Worm (Caenorhabditis elegans) whole organism, L1 larva: Measurements from ENCODE around the gene lap-1.

ENCODE experiments used
- C04F5.9 ChIP-seq: sonication (generic microtip); optimal IDR thresholded peaks from 2 replicates; lab custom pipeline; 2016; ENCODE audit warnings: missing genetic modification characterization, missing compliant biosample characterization
- C16A3.4 ChIP-seq: fragments of 150-350 bp; optimal IDR thresholded peaks from 2 replicates; lab custom pipeline; 2014; ENCODE audit warnings: missing biosample characterization, missing genetic modification characterization
- C34B4.2 ChIP-seq: sonication (generic microtip); optimal IDR thresholded peaks from 2 replicates; lab custom pipeline; 2017; ENCODE audit warnings: mild to moderate bottlenecking, missing genetic modification characterization, missing compliant biosample characterization
- F16B12.6 ChIP-seq: fragments of 150-350 bp; optimal IDR thresholded peaks from 2 replicates; lab custom pipeline; 2014; ENCODE audit warnings: missing biosample characterization, missing genetic modification characterization
- aly-2 ChIP-seq: fragments of 150-350 bp; optimal IDR thresholded peaks from 2 replicates; lab custom pipeline; 2014; ENCODE audit warnings: missing biosample characterization, missing genetic modification characterization
- ama-1 ChIP-seq: fragments of 150-350 bp; optimal IDR thresholded peaks from 2 replicates; lab custom pipeline; 2014
- blmp-1 ChIP-seq: fragments of 150-350 bp; optimal IDR thresholded peaks from 2 replicates; lab custom pipeline; 2014; ENCODE audit warnings: missing biosample characterization, missing genetic modification characterization
- ceh-63 ChIP-seq: fragments of 200-800 bp; sonication (Bioruptor generic); optimal IDR thresholded peaks from 2 replicates; lab custom pipeline; 2018; ENCODE audit warnings: mild to moderate bottlenecking, missing genetic modification characterization, missing compliant biosample characterization
- ceh-8 ChIP-seq: fragments of 200-800 bp; sonication (Bioruptor generic); optimal IDR thresholded peaks from 2 replicates; lab custom pipeline; 2018; ENCODE audit warnings: mild to moderate bottlenecking, missing genetic modification characterization, moderate library complexity, missing compliant biosample characterization
- ceh-82 ChIP-seq, 3 experiments: fragments of 150-350 bp in 1 of 3; sonication (generic microtip) in 2 of 3; optimal IDR thresholded peaks; 2 replicates each; lab custom pipeline; 2014 to 2017; ENCODE audit warnings: missing biosample characterization in 3 of 3, missing genetic modification characterization in 3 of 3
- ceh-88 ChIP-seq: fragments of 200-800 bp; sonication (Bioruptor generic); IDR thresholded peaks from 2 replicates; pipeline ENCODE4 v1.3.6; 2022; ENCODE audit warnings: missing genetic modification characterization, missing compliant biosample characterization
- dsc-1 ChIP-seq: sonication (generic microtip); optimal IDR thresholded peaks from 2 replicates; lab custom pipeline; 2016; ENCODE audit warnings: mild to moderate bottlenecking, missing genetic modification characterization, missing compliant biosample characterization
- efl-1 ChIP-seq, 4 experiments: fragments of 150-350 bp; optimal IDR thresholded peaks in 3 of 4; peaks in 1 of 4; 1 replicate in 1 of 4; 2 replicates in 3 of 4; lab custom pipeline; 2014; ENCODE audit warnings: missing biosample characterization in 2 of 4, missing genetic modification characterization in 2 of 4, missing genetic modification reagents in 2 of 4
- egl-13 ChIP-seq: sonication (generic microtip); optimal IDR thresholded peaks from 2 replicates; lab custom pipeline; 2016; ENCODE audit warnings: missing genotype, missing genetic modification reagents, missing genetic modification characterization, missing compliant biosample characterization
- elt-3 ChIP-seq, 6 experiments: fragments of 150-350 bp in 1 of 6; sonication (generic microtip); optimal IDR thresholded peaks; 2 replicates each; lab custom pipeline; 2017 to 2018; ENCODE audit warnings: missing biosample characterization in 6 of 6, missing genetic modification characterization in 6 of 6, inconsistent platforms in 1 of 6
- ets-5 ChIP-seq: fragments of 200-800 bp; sonication (Bioruptor generic); IDR thresholded peaks from 2 replicates; pipeline ENCODE4 v1.3.6; 2022; ENCODE audit warnings: missing genetic modification characterization, missing compliant biosample characterization
- fkh-10 ChIP-seq: sonication (generic microtip); optimal IDR thresholded peaks from 2 replicates; lab custom pipeline; 2017; ENCODE audit warnings: missing biosample characterization, missing genetic modification reagents, missing genetic modification characterization
- grh-1 ChIP-seq: fragments of 200-800 bp; sonication (Bioruptor generic); IDR thresholded peaks from 2 replicates; pipeline ENCODE4 v1.3.6; 2022; ENCODE audit warnings: missing genetic modification reagents, missing genetic modification characterization, missing compliant biosample characterization
- hpl-2 ChIP-seq: fragments of 150-350 bp; optimal IDR thresholded peaks from 2 replicates; lab custom pipeline; 2014; ENCODE audit warnings: missing biosample characterization, missing genetic modification reagents, missing genetic modification characterization
- irx-1 ChIP-seq: sonication (generic microtip); optimal IDR thresholded peaks from 2 replicates; lab custom pipeline; 2016; ENCODE audit warnings: missing genetic modification characterization, missing compliant biosample characterization
- isw-1 ChIP-seq: fragments of 200-800 bp; sonication (Bioruptor generic); IDR thresholded peaks from 2 replicates; pipeline ENCODE4 v1.3.6; 2022; ENCODE audit warnings: missing genetic modification characterization, missing compliant biosample characterization
- jun-1 ChIP-seq: fragments of 150-350 bp; optimal IDR thresholded peaks from 2 replicates; lab custom pipeline; 2014; ENCODE audit warnings: missing biosample characterization, missing genetic modification reagents, missing genetic modification characterization
- lin-13 ChIP-seq: fragments of 150-350 bp; optimal IDR thresholded peaks from 2 replicates; lab custom pipeline; 2014; ENCODE audit warnings: missing biosample characterization, missing genetic modification reagents, missing genetic modification characterization
- lin-14 ChIP-seq: fragments of 200-800 bp; sonication (Bioruptor generic); optimal IDR thresholded peaks from 2 replicates; lab custom pipeline; 2018; ENCODE audit warnings: mild to moderate bottlenecking, missing genetic modification characterization, moderate library complexity, missing compliant biosample characterization
- lin-15B ChIP-seq: fragments of 150-350 bp; sonication (generic microtip); optimal IDR thresholded peaks from 3 replicates; lab custom pipeline; 2014; ENCODE audit warnings: missing biosample characterization, missing genetic modification characterization
- lin-39 ChIP-seq: fragments of 150-350 bp; optimal IDR thresholded peaks from 2 replicates; lab custom pipeline; 2014; ENCODE audit warnings: missing biosample characterization, missing genetic modification reagents, missing genetic modification characterization
- lir-3 ChIP-seq: sonication (generic microtip); optimal IDR thresholded peaks from 2 replicates; lab custom pipeline; 2016; ENCODE audit warnings: mild to moderate bottlenecking, missing genetic modification characterization, moderate library complexity, missing compliant biosample characterization; ENCODE audit not compliant: poor library complexity
- mab-9 ChIP-seq: fragments of 200-800 bp; sonication (Bioruptor generic); IDR thresholded peaks from 2 replicates; pipeline ENCODE4 v1.3.6; 2022; ENCODE audit warnings: missing genetic modification reagents, missing genetic modification characterization, missing compliant biosample characterization
- mdl-1 ChIP-seq, 2 experiments: fragments of 150-350 bp; optimal IDR thresholded peaks; 2 replicates each; lab custom pipeline; 2014 to 2017; ENCODE audit warnings: missing biosample characterization in 2 of 2, missing genetic modification characterization in 2 of 2, inconsistent platforms in 1 of 2
- nhr-12 ChIP-seq: sonication (generic microtip); optimal IDR thresholded peaks from 2 replicates; lab custom pipeline; 2017; ENCODE audit warnings: missing biosample characterization, missing genetic modification characterization
- nhr-19 ChIP-seq: fragments of 200-800 bp; sonication (Bioruptor generic); conservative IDR thresholded peaks from 2 replicates; pipeline ENCODE4 v1.3.6; 2022; ENCODE audit warnings: missing genetic modification characterization, missing compliant biosample characterization
- nhr-20 ChIP-seq: sonication (generic microtip); optimal IDR thresholded peaks from 2 replicates; lab custom pipeline; 2016; ENCODE audit warnings: mild to moderate bottlenecking, missing genetic modification characterization, missing compliant biosample characterization
- nhr-237 ChIP-seq: fragments of 150-350 bp; optimal IDR thresholded peaks from 2 replicates; lab custom pipeline; 2014; ENCODE audit warnings: missing biosample characterization, missing genetic modification characterization
- nhr-28 ChIP-seq: fragments of 150-350 bp; optimal IDR thresholded peaks from 2 replicates; lab custom pipeline; 2014; ENCODE audit warnings: missing biosample characterization, missing genetic modification characterization
- nhr-71 ChIP-seq: sonication (generic microtip); optimal IDR thresholded peaks from 2 replicates; lab custom pipeline; 2016; ENCODE audit warnings: mild to moderate bottlenecking, missing genetic modification characterization, moderate library complexity, missing compliant biosample characterization
- nhr-76 ChIP-seq: sonication (generic microtip); optimal IDR thresholded peaks from 2 replicates; lab custom pipeline; 2017; ENCODE audit warnings: missing biosample characterization, missing genetic modification characterization
- nhr-84 ChIP-seq: sonication (generic microtip); optimal IDR thresholded peaks from 2 replicates; lab custom pipeline; 2017; ENCODE audit warnings: missing biosample characterization, missing genetic modification characterization
- nhr-85 ChIP-seq: sonication (generic microtip); peaks from one replicate; lab custom pipeline; 2016; ENCODE audit warnings: missing genetic modification characterization, inconsistent platforms, missing compliant biosample characterization
- pag-3 ChIP-seq: sonication (generic microtip); optimal IDR thresholded peaks from 2 replicates; lab custom pipeline; 2017; ENCODE audit warnings: missing genetic modification characterization, mild to moderate bottlenecking, missing compliant biosample characterization, antibody characterized with exemption, borderline replicate concordance; ENCODE audit not compliant: insufficient read depth
- pax-3 ChIP-seq: fragments of 200-800 bp; sonication (Bioruptor generic); optimal IDR thresholded peaks from 2 replicates; lab custom pipeline; 2018; ENCODE audit warnings: mild to moderate bottlenecking, missing genetic modification characterization, moderate library complexity, missing compliant biosample characterization
- pqm-1 ChIP-seq: sonication (generic microtip); optimal IDR thresholded peaks from 3 replicates; lab custom pipeline; 2017; ENCODE audit warnings: missing biosample characterization, missing genetic modification characterization
- snpc-4 ChIP-seq: fragments of 150-350 bp; optimal IDR thresholded peaks from 2 replicates; lab custom pipeline; 2014; ENCODE audit warnings: missing biosample characterization, missing genetic modification characterization
- sox-4 ChIP-seq: sonication (generic microtip); optimal IDR thresholded peaks from 2 replicates; lab custom pipeline; 2016; ENCODE audit warnings: missing genetic modification characterization, missing compliant biosample characterization
- sptf-1 ChIP-seq: fragments of 150-350 bp; optimal IDR thresholded peaks from 2 replicates; lab custom pipeline; 2014; ENCODE audit warnings: missing biosample characterization, missing genetic modification characterization
- sup-37 ChIP-seq: fragments of 200-800 bp; sonication (Bioruptor generic); optimal IDR thresholded peaks from 2 replicates; lab custom pipeline; 2018; ENCODE audit warnings: mild to moderate bottlenecking, missing genetic modification characterization, missing compliant biosample characterization
- swsn-7 ChIP-seq: sonication (generic microtip); optimal IDR thresholded peaks from 2 replicates; lab custom pipeline; 2016; ENCODE audit warnings: missing genetic modification characterization, missing compliant biosample characterization
- tlp-1 ChIP-seq: fragments of 150-350 bp; optimal IDR thresholded peaks from 2 replicates; lab custom pipeline; 2014; ENCODE audit warnings: missing biosample characterization, missing genetic modification characterization
- unc-30 ChIP-seq: sonication (generic microtip); optimal IDR thresholded peaks from 2 replicates; lab custom pipeline; 2017; ENCODE audit warnings: missing biosample characterization, missing genetic modification characterization
- vab-15 ChIP-seq: sonication (generic microtip); optimal IDR thresholded peaks from 2 replicates; lab custom pipeline; 2017; ENCODE audit warnings: missing genotype, mild to moderate bottlenecking, missing genetic modification characterization, missing compliant biosample characterization
- xbp-1 ChIP-seq: sonication (generic microtip); optimal IDR thresholded peaks from 2 replicates; lab custom pipeline; 2016; ENCODE audit warnings: missing genetic modification characterization, missing compliant biosample characterization
- zag-1 ChIP-seq: fragments of 150-350 bp; optimal IDR thresholded peaks from 2 replicates; lab custom pipeline; 2014; ENCODE audit warnings: missing biosample characterization, missing genetic modification characterization
- ztf-11 ChIP-seq, 2 experiments: sonication (generic microtip); optimal IDR thresholded peaks; 2 replicates each; lab custom pipeline; 2016 to 2017; ENCODE audit warnings: missing genetic modification characterization in 2 of 2, missing biosample characterization in 1 of 2, missing compliant biosample characterization in 1 of 2
- ztf-4 ChIP-seq: fragments of 150-350 bp; optimal IDR thresholded peaks from 2 replicates; lab custom pipeline; 2014; ENCODE audit warnings: missing biosample characterization, missing genetic modification characterization

Gene lap-1

ce11 chrIII:8446940-8447403 lies 45.2 kb upstream of the lap-1 start, which contains the start of gene rpn-3 (continued):
- peak; percentile 90 for TF ChIP-seq ceh-88 (GFP tag; lab: Robert Waterston, UW)
- TF ChIP-seq nhr-28 (tag; lab: Kevin White, UChicago) = no peak
- peak; percentile 96 for TF ChIP-seq nhr-85
- peak; percentile 93 to 95 for TF ChIP-seq efl-1 (optimal IDR thresholded peaks at IDR 0.05; lab: Kevin White, UChicago)
- TF ChIP-seq efl-1 (GFP tag; optimal IDR thresholded peaks at IDR 0.05 in 1 of 2; lab: Kevin White, UChicago) = peak; percentile 87 to 98
- TF ChIP-seq jun-1 (tag; lab: Kevin White, UChicago) = peak; percentile 93
- peak; percentile 85 for TF ChIP-seq ceh-8
- peak in 5 of 6 experiments; percentile 27 to 95 (median 90) for TF ChIP-seq elt-3 (tag; optimal IDR thresholded peaks at IDR 0.05; lab: Kevin White, UChicago)
- peak; percentile 23 for TF ChIP-seq F16B12.6 (tag; lab: Kevin White, UChicago)
- peak; percentile 63 for TF ChIP-seq zag-1 (tag; lab: Kevin White, UChicago)
- TF ChIP-seq sptf-1 = no peak
- TF ChIP-seq lin-15B (tag; lab: Kevin White, UChicago) = peak; percentile 96
- TF ChIP-seq nhr-20 (tag; lab: Kevin White, UChicago) = peak; percentile 98
- TF ChIP-seq tlp-1 (tag; lab: Kevin White, UChicago) = no peak
- peak; percentile 98 for TF ChIP-seq nhr-71 (tag; lab: Kevin White, UChicago)
- peak; percentile 77 for TF ChIP-seq pag-3
- TF ChIP-seq lin-13 (GFP tag; lab: Kevin White, UChicago) = peak; percentile 94
- peak; percentile 98 for TF ChIP-seq ztf-4 (tag; lab: Kevin White, UChicago)
- no peak for TF ChIP-seq nhr-12
- no peak for TF ChIP-seq ceh-63 (GFP tag; lab: Kevin White, UChicago)
- TF ChIP-seq ceh-82 (tag; optimal IDR thresholded peaks at IDR 0.05; lab: Kevin White, UChicago) = peak; percentile 97 to 99 (median 98)
- TF ChIP-seq xbp-1 (tag; lab: Kevin White, UChicago) = peak; percentile 96
- peak; percentile 88 for TF ChIP-seq snpc-4 (tag; lab: Kevin White, UChicago)
- TF ChIP-seq C04F5.9 (tag; lab: Kevin White, UChicago) = peak; percentile 90
- peak; percentile 89 for TF ChIP-seq fkh-10 (GFP tag; lab: Kevin White, UChicago)
- TF ChIP-seq ets-5 = no peak
- TF ChIP-seq swsn-7 (tag; lab: Kevin White, UChicago) = peak; percentile 98
- TF ChIP-seq lin-14 (GFP tag; lab: Kevin White, UChicago) = peak; percentile 98
- peak; percentile 77 for TF ChIP-seq ama-1
- peak; percentile 96 for TF ChIP-seq mab-9 (GFP tag; lab: Robert Waterston, UW)
- peak; percentile 92 for TF ChIP-seq irx-1
- peak; percentile 85 for TF ChIP-seq blmp-1 (tag; lab: Kevin White, UChicago)
- peak; percentile 99 for TF ChIP-seq C16A3.4 (tag; lab: Kevin White, UChicago)
- TF ChIP-seq pqm-1 = peak; percentile 53
- TF ChIP-seq grh-1 (GFP tag; lab: Robert Waterston, UW) = peak; percentile 91
- peak; percentile 99 for TF ChIP-seq aly-2 (tag; lab: Kevin White, UChicago)
- TF ChIP-seq vab-15 (tag; lab: Kevin White, UChicago) = peak; percentile 43
- peak in 1 of 2 experiments; percentile 90 for TF ChIP-seq ztf-11 (tag; optimal IDR thresholded peaks at IDR 0.05; lab: Kevin White, UChicago)
- peak; percentile 97 for TF ChIP-seq nhr-19 (GFP tag; lab: Robert Waterston, UW)
- TF ChIP-seq C34B4.2 (tag; lab: Kevin White, UChicago) = no peak
- peak; percentile 97 for TF ChIP-seq nhr-237 (tag; lab: Kevin White, UChicago)
- peak in 1 of 2 experiments; percentile 85 for TF ChIP-seq mdl-1 (tag; optimal IDR thresholded peaks at IDR 0.05; lab: Kevin White, UChicago)
- TF ChIP-seq hpl-2 (GFP tag; lab: Kevin White, UChicago) = peak; percentile 67
- TF ChIP-seq nhr-84 (tag; lab: Kevin White, UChicago) = no peak
- no peak for TF ChIP-seq unc-30 (tag; lab: Kevin White, UChicago)
- TF ChIP-seq pax-3 (tag; lab: Kevin White, UChicago) = peak; percentile 89
- peak; percentile 83 for TF ChIP-seq sup-37 (GFP tag; lab: Kevin White, UChicago)
- peak; percentile 98 for TF ChIP-seq isw-1 (GFP tag; lab: Robert Waterston, UW)
- peak; percentile 78 for TF ChIP-seq sox-4 (tag; lab: Kevin White, UChicago)
- TF ChIP-seq lir-3 (tag; lab: Kevin White, UChicago) = peak; percentile 82
- TF ChIP-seq egl-13 (tag; lab: Kevin White, UChicago) = peak; percentile 95
- peak; percentile 98 for TF ChIP-seq dsc-1 (tag; lab: Kevin White, UChicago)
- peak; percentile 95 for TF ChIP-seq lin-39 (tag; lab: Kevin White, UChicago)
- peak; percentile 61 for TF ChIP-seq nhr-76 (tag; lab: Kevin White, UChicago)
